Worm (Caenorhabditis elegans) whole organism, L4 larva: Measurements from ENCODE around the gene srw-107.
A peak's percentile ranks its signal among the peaks of the same experiment; 100 is the strongest.

Experiments used
- F10B5.3 ChIP-seq: sonication (generic microtip); optimal IDR thresholded peaks from 2 replicates; lab custom pipeline; 2016; ENCODE audit warnings: mild to moderate bottlenecking, missing genetic modification characterization, missing compliant biosample characterization
- F26F4.8 ChIP-seq: fragments of 200-800 bp; sonication (Bioruptor generic); conservative IDR thresholded peaks from 2 replicates; pipeline ENCODE4 v1.3.6; 2022; ENCODE audit warnings: missing genetic modification characterization, missing compliant biosample characterization
- F49E8.2 ChIP-seq: sonication (generic microtip); optimal IDR thresholded peaks from 2 replicates; lab custom pipeline; 2016; ENCODE audit warnings: missing compliant biosample characterization, mild to moderate bottlenecking, missing genetic modification characterization, borderline replicate concordance
- R02D3.7 ChIP-seq: fragments of 150-350 bp; sonication (generic microtip); optimal IDR thresholded peaks from 3 replicates; lab custom pipeline; 2014; ENCODE audit warnings: missing biosample characterization, missing genetic modification characterization
- T20F7.1 ChIP-seq: fragments of 200-800 bp; sonication (Bioruptor generic); optimal IDR thresholded peaks from 2 replicates; lab custom pipeline; 2018; ENCODE audit warnings: mild to moderate bottlenecking, missing genetic modification characterization, missing compliant biosample characterization
- Y48G9A.11 ChIP-seq: fragments of 200-800 bp; sonication (Bioruptor generic); IDR thresholded peaks from 2 replicates; pipeline ENCODE4 v1.3.6; 2022; ENCODE audit warnings: missing genetic modification reagents, missing genetic modification characterization, missing compliant biosample characterization
- Y5F2A.4 ChIP-seq: fragments of 200-800 bp; sonication (Bioruptor generic); optimal IDR thresholded peaks from 2 replicates; lab custom pipeline; 2018; ENCODE audit warnings: mild to moderate bottlenecking, missing genetic modification characterization, missing compliant biosample characterization
- Y75B8A.6 ChIP-seq: fragments of 200-800 bp; sonication (Bioruptor generic); IDR thresholded peaks from 2 replicates; pipeline ENCODE4 v1.3.6; 2022; ENCODE audit warnings: missing genetic modification reagents, missing genetic modification characterization, missing compliant biosample characterization
- ZK337.2 ChIP-seq: fragments of 200-800 bp; sonication (Bioruptor generic); IDR thresholded peaks from 2 replicates; pipeline ENCODE4 v1.3.6; 2022; ENCODE audit warnings: missing genetic modification reagents, missing genetic modification characterization, missing compliant biosample characterization
- ZK546.5 ChIP-seq, 2 experiments: sonication (generic microtip); optimal IDR thresholded peaks; 2 replicates each; lab custom pipeline; 2017; ENCODE audit warnings: missing biosample characterization in 2 of 2, missing genetic modification characterization in 2 of 2
- aha-1 ChIP-seq: fragments of 150-350 bp; peaks from one replicate; lab custom pipeline; 2014; ENCODE audit warnings: missing biosample characterization, missing genetic modification characterization
- aly-2 ChIP-seq: sonication (generic microtip); optimal IDR thresholded peaks from 2 replicates; lab custom pipeline; 2018; ENCODE audit warnings: missing biosample characterization, missing genetic modification characterization
- ama-1 ChIP-seq: fragments of 150-350 bp; optimal IDR thresholded peaks from 2 replicates; lab custom pipeline; 2014; ENCODE audit warnings: inconsistent platforms, mixed read lengths
- attf-4 ChIP-seq: sonication (generic microtip); optimal IDR thresholded peaks from 3 replicates; lab custom pipeline; 2017; ENCODE audit warnings: missing biosample characterization, missing genetic modification characterization
- ceh-28 ChIP-seq: fragments of 150-350 bp; optimal IDR thresholded peaks from 2 replicates; lab custom pipeline; 2014; ENCODE audit warnings: missing biosample characterization, missing genetic modification reagents, missing genetic modification characterization
- ceh-32 ChIP-seq: sonication (generic microtip); optimal IDR thresholded peaks from 2 replicates; lab custom pipeline; 2016; ENCODE audit warnings: mild to moderate bottlenecking, missing genetic modification characterization, missing compliant biosample characterization; ENCODE audit not compliant: poor library complexity
- ceh-44 ChIP-seq: fragments of 200-800 bp; sonication (Bioruptor generic); IDR thresholded peaks from 2 replicates; pipeline ENCODE4 v1.3.6; 2022; ENCODE audit warnings: missing genetic modification reagents, missing genetic modification characterization, missing compliant biosample characterization
- ces-1 ChIP-seq: fragments of 150-350 bp; sonication (generic microtip); optimal IDR thresholded peaks from 4 replicates; lab custom pipeline; 2014; ENCODE audit warnings: missing biosample characterization, missing genetic modification reagents, missing genetic modification characterization
- daf-12 ChIP-seq: fragments of 150-350 bp; optimal IDR thresholded peaks from 2 replicates; lab custom pipeline; 2014; ENCODE audit warnings: missing biosample characterization, missing genetic modification reagents, missing genetic modification characterization
- daf-16 ChIP-seq, 3 experiments: sonication (generic microtip); optimal IDR thresholded peaks; 2 replicates each; lab custom pipeline; 2016 to 2017; ENCODE audit warnings: missing genetic modification characterization in 3 of 3, missing genetic modification reagents in 3 of 3, mild to moderate bottlenecking in 2 of 3, missing compliant biosample characterization in 2 of 3, missing biosample characterization in 1 of 3, moderate library complexity in 1 of 3
- daf-19 ChIP-seq: fragments of 200-800 bp; sonication (Bioruptor generic); conservative IDR thresholded peaks from 2 replicates; pipeline ENCODE4 v1.3.6; 2022; ENCODE audit warnings: missing genetic modification characterization, missing compliant biosample characterization
- daf-8 ChIP-seq: fragments of 200-800 bp; sonication (Bioruptor generic); IDR thresholded peaks from 2 replicates; pipeline ENCODE4 v1.3.6; 2022; ENCODE audit warnings: missing genetic modification characterization, missing compliant biosample characterization
- dmd-9 ChIP-seq: fragments of 200-800 bp; sonication (Bioruptor generic); IDR thresholded peaks from 2 replicates; pipeline ENCODE4 v1.3.6; 2022; ENCODE audit warnings: missing genetic modification reagents, missing genetic modification characterization, missing compliant biosample characterization
- dpl-1 ChIP-seq: fragments of 150-350 bp; optimal IDR thresholded peaks from 2 replicates; lab custom pipeline; 2014; ENCODE audit warnings: missing biosample characterization, missing genetic modification reagents, missing genetic modification characterization
- duxl-1 ChIP-seq: sonication (generic microtip); optimal IDR thresholded peaks from 2 replicates; lab custom pipeline; 2016; ENCODE audit warnings: mild to moderate bottlenecking, missing genetic modification characterization, moderate library complexity, missing compliant biosample characterization; ENCODE audit not compliant: poor library complexity
- dve-1 ChIP-seq: sonication (generic microtip); optimal IDR thresholded peaks from 2 replicates; lab custom pipeline; 2017; ENCODE audit warnings: antibody characterized with exemption, mild to moderate bottlenecking, missing genetic modification characterization, missing compliant biosample characterization; ENCODE audit not compliant: insufficient read depth
- egl-43 ChIP-seq: fragments of 200-800 bp; sonication (Bioruptor generic); IDR thresholded peaks from 2 replicates; pipeline ENCODE4 v1.3.6; 2022; ENCODE audit warnings: missing genetic modification reagents, missing genetic modification characterization, missing compliant biosample characterization
- gei-8 ChIP-seq: fragments of 200-800 bp; sonication (Bioruptor generic); optimal IDR thresholded peaks from 2 replicates; lab custom pipeline; 2018; ENCODE audit warnings: mild to moderate bottlenecking, missing genetic modification characterization, missing compliant biosample characterization
- hlh-11 ChIP-seq: fragments of 200-800 bp; sonication (Bioruptor generic); optimal IDR thresholded peaks from 2 replicates; lab custom pipeline; 2018; ENCODE audit warnings: mild to moderate bottlenecking, missing genetic modification characterization, missing compliant biosample characterization
- lim-7 ChIP-seq: fragments of 200-800 bp; sonication (Bioruptor generic); IDR thresholded peaks from 2 replicates; pipeline ENCODE4 v1.3.6; 2022; ENCODE audit warnings: missing genetic modification characterization, missing compliant biosample characterization
- madf-5 ChIP-seq, 2 experiments: fragments of 200-800 bp; sonication (Bioruptor generic); IDR thresholded peaks; 2 replicates each; pipeline ENCODE4 v1.3.6; 2022; ENCODE audit warnings: missing compliant biosample characterization in 2 of 2, missing genetic modification characterization in 2 of 2
- mdl-1 ChIP-seq, 2 experiments: fragments of 150-350 bp in 1 of 2; sonication (generic microtip) in 1 of 2; optimal IDR thresholded peaks; 2 replicates each; lab custom pipeline; 2014 to 2017; ENCODE audit warnings: missing biosample characterization in 2 of 2, missing genetic modification characterization in 2 of 2
- mep-1 ChIP-seq: fragments of 150-350 bp; sonication (generic microtip); optimal IDR thresholded peaks from 3 replicates; lab custom pipeline; 2014; ENCODE audit warnings: missing biosample characterization, missing genetic modification characterization
- nhr-102 ChIP-seq: sonication (generic microtip); optimal IDR thresholded peaks from 2 replicates; lab custom pipeline; 2016; ENCODE audit warnings: mild to moderate bottlenecking, missing genetic modification characterization, moderate library complexity, missing compliant biosample characterization
- nhr-11 ChIP-seq: fragments of 150-350 bp; optimal IDR thresholded peaks from 2 replicates; lab custom pipeline; 2014; ENCODE audit warnings: missing biosample characterization, missing genetic modification characterization
- nhr-237 ChIP-seq: sonication (generic microtip); optimal IDR thresholded peaks from 2 replicates; lab custom pipeline; 2017; ENCODE audit warnings: missing biosample characterization, missing genetic modification characterization
- nhr-25 ChIP-seq: sonication (generic microtip); optimal IDR thresholded peaks from 2 replicates; lab custom pipeline; 2017; ENCODE audit warnings: missing genetic modification characterization, mild to moderate bottlenecking, missing compliant biosample characterization, antibody characterized with exemption, moderate library complexity, borderline replicate concordance; ENCODE audit not compliant: insufficient read depth
- nhr-41 ChIP-seq: fragments of 200-800 bp; sonication (Bioruptor generic); IDR thresholded peaks from 2 replicates; pipeline ENCODE4 v1.3.6; 2022; ENCODE audit warnings: missing genetic modification reagents, missing genetic modification characterization, missing compliant biosample characterization
- nhr-76 ChIP-seq: fragments of 150-350 bp; optimal IDR thresholded peaks from 2 replicates; lab custom pipeline; 2014; ENCODE audit warnings: missing biosample characterization, missing genetic modification characterization
- rbr-2 ChIP-seq: sonication (generic microtip); optimal IDR thresholded peaks from 2 replicates; lab custom pipeline; 2016; ENCODE audit warnings: missing genotype, missing genetic modification characterization, missing compliant biosample characterization
- sdz-12 ChIP-seq: fragments of 200-800 bp; sonication (Bioruptor generic); optimal IDR thresholded peaks from 2 replicates; lab custom pipeline; 2018; ENCODE audit warnings: mild to moderate bottlenecking, missing genetic modification characterization, missing compliant biosample characterization
- spr-1 ChIP-seq: sonication (generic microtip); optimal IDR thresholded peaks from 2 replicates; lab custom pipeline; 2016; ENCODE audit warnings: mild to moderate bottlenecking, missing genetic modification characterization, missing compliant biosample characterization
- spr-3 ChIP-seq: fragments of 200-800 bp; sonication (Bioruptor generic); optimal IDR thresholded peaks from 2 replicates; lab custom pipeline; 2018; ENCODE audit warnings: mild to moderate bottlenecking, missing genetic modification characterization, missing compliant biosample characterization
- unc-62 ChIP-seq, 3 experiments: fragments of 150-350 bp in 1 of 3; sonication (generic microtip); optimal IDR thresholded peaks in 2 of 3; peaks in 1 of 3; 1 replicate in 1 of 3; 2 replicates in 2 of 3; lab custom pipeline; 2014 to 2017; ENCODE audit warnings: missing biosample characterization in 3 of 3, missing genetic modification characterization in 3 of 3, missing genetic modification reagents in 3 of 3, missing genotype in 1 of 3
- zag-1 ChIP-seq: fragments of 150-350 bp; optimal IDR thresholded peaks from 2 replicates; lab custom pipeline; 2014; ENCODE audit warnings: missing biosample characterization, missing genetic modification characterization
- zip-2 ChIP-seq: fragments of 150-350 bp; optimal IDR thresholded peaks from 2 replicates; lab custom pipeline; 2014; ENCODE audit warnings: missing biosample characterization, missing genetic modification characterization
- ztf-7 ChIP-seq: fragments of 150-350 bp; optimal IDR thresholded peaks from 2 replicates; lab custom pipeline; 2014; ENCODE audit warnings: missing biosample characterization, missing genetic modification characterization

srw-107 gene

ce11 chrV:562834-563233 is 41.4 kb upstream of the srw-107 start, which contains the start of gene C14C6.2:
Gene C14C6.2, plus strand, starts transcription at chrV:563134.
- TF ChIP-seq zip-2, result no peak
- no peak for TF ChIP-seq daf-19 (GFP tag; lab: Robert Waterston, UW)
- TF ChIP-seq Y5F2A.4 (GFP tag; lab: Kevin White, UChicago), result no peak
- TF ChIP-seq ZK546.5 (tag; optimal IDR thresholded peaks at IDR 0.05; lab: Kevin White, UChicago), result no peak
- TF ChIP-seq dmd-9 (GFP tag; lab: Robert Waterston, UW), result no peak
- TF ChIP-seq ztf-7 (tag; lab: Kevin White, UChicago), result no peak
- TF ChIP-seq zag-1 (tag; lab: Kevin White, UChicago), result no peak
- TF ChIP-seq hlh-11, result no peak
- TF ChIP-seq daf-8, result no peak
- TF ChIP-seq ZK337.2 (GFP tag; lab: Robert Waterston, UW), result no peak
- TF ChIP-seq daf-12 (tag; lab: Kevin White, UChicago), result no peak
- TF ChIP-seq unc-62 (GFP tag; optimal IDR thresholded peaks at IDR 0.05 in 1 of 2; lab: Kevin White, UChicago), result no peak
- TF ChIP-seq unc-62 (tag; optimal IDR thresholded peaks at IDR 0.05; lab: Kevin White, UChicago), result no peak
- no peak for TF ChIP-seq nhr-102 (tag; lab: Kevin White, UChicago)
- no peak for TF ChIP-seq nhr-41 (GFP tag; lab: Robert Waterston, UW)
- TF ChIP-seq daf-16 (GFP tag; optimal IDR thresholded peaks at IDR 0.05; lab: Kevin White, UChicago), result no peak
- TF ChIP-seq daf-16 (tag; optimal IDR thresholded peaks at IDR 0.05; lab: Kevin White, UChicago), result no peak
- no peak for TF ChIP-seq aly-2 (tag; lab: Kevin White, UChicago)
- TF ChIP-seq F10B5.3 (tag; lab: Kevin White, UChicago), result no peak

ce11 chrV:559940-560339 is 38.5 kb upstream of the srw-107 start, which contains the start of gene srx-7:
Gene srx-7, plus strand, starts transcription at chrV:560195.
- TF ChIP-seq ceh-44 (GFP tag; lab: Robert Waterston, UW), result peak; percentile 86
- TF ChIP-seq F49E8.2, result no peak

- TF ChIP-seq Y75B8A.6 (no peak), dpl-1 (GFP tag; lab: Kevin White, UChicago) (no peak), mdl-1 (tag; optimal IDR thresholded peaks at IDR 0.05; lab: Kevin White, UChicago) (no peak), nhr-11 (tag; lab: Kevin White, UChicago) (no peak), F26F4.8 (GFP tag; lab: Robert Waterston, UW) (no peak), ama-1 (lab: Kevin White, UChicago) (no peak), T20F7.1 (no peak), attf-4 (tag; lab: Kevin White, UChicago) (no peak), ceh-32 (tag; lab: Kevin White, UChicago) (no peak), madf-5 (GFP tag; IDR thresholded peaks at IDR 0.05; lab: Robert Waterston, UW) (no peak), hlh-11 (no peak), spr-1 (tag; lab: Kevin White, UChicago) (no peak), rbr-2 (tag; lab: Kevin White, UChicago) (no peak), daf-19 (GFP tag; lab: Robert Waterston, UW) (no peak), dve-1 (tag; lab: Kevin White, UChicago) (no peak), nhr-76 (no peak), mep-1 (no peak), R02D3.7 (tag; lab: Kevin White, UChicago) (no peak), sdz-12 (GFP tag; lab: Kevin White, UChicago) (no peak), aha-1 (tag; lab: Kevin White, UChicago) (no peak)
Observed at ce11 chrV:556055-556454, 34.6 kb upstream of the srw-107 start, which contains the start of gene srx-8. Gene srx-8, minus strand, starts transcription at chrV:556155.

- TF ChIP-seq egl-43 (GFP tag; lab: Robert Waterston, UW) (no peak), gei-8 (GFP tag; lab: Kevin White, UChicago) (no peak), ces-1 (GFP tag; lab: Kevin White, UChicago) (no peak), nhr-25 (tag; lab: Kevin White, UChicago) (no peak), duxl-1 (tag; lab: Kevin White, UChicago) (no peak), nhr-237 (tag; lab: Kevin White, UChicago) (no peak), F10B5.3 (tag; lab: Kevin White, UChicago) (no peak), Y48G9A.11 (no peak), ceh-28 (tag; lab: Kevin White, UChicago) (no peak), ama-1 (lab: Kevin White, UChicago) (no peak), spr-3 (GFP tag; lab: Kevin White, UChicago) (no peak), lim-7 (GFP tag; lab: Robert Waterston, UW) (no peak)
Observed at ce11 chrV:553067-553466, 31.6 kb upstream of the srw-107 start, which contains the start of gene C14C6.8. Gene C14C6.8, minus strand, starts transcription at chrV:553167.
